Fruit fly (Drosophila melanogaster) whole organism, embryonic: ENCODE measurements around the gene CG15916.

Experiments
- ATbp ChIP-seq: fragments of 200-800 bp; sonication (Bioruptor generic); optimal IDR thresholded peaks from 2 replicates; lab custom pipeline; 2017; ENCODE audit warnings: missing biosample characterization, mild to moderate bottlenecking, missing genetic modification characterization, missing genetic modification reagents
- Aef1 ChIP-seq: fragments of 200-800 bp; sonication (Bioruptor generic); IDR thresholded peaks from 3 replicates; pipeline ENCODE4 v1.3.6; 2022; ENCODE audit warnings: missing biosample characterization, missing genetic modification characterization
- Atf3 ChIP-seq: fragments of 200-800 bp; sonication (Bioruptor generic); optimal IDR thresholded peaks from 3 replicates; lab custom pipeline; 2016; ENCODE audit warnings: missing biosample characterization, missing genetic modification characterization
- BEAF-32 ChIP-seq: fragments of 200-800 bp; sonication (Bioruptor generic); optimal IDR thresholded peaks from 3 replicates; lab custom pipeline; 2017; ENCODE audit warnings: missing biosample characterization, missing genetic modification characterization, mild to moderate bottlenecking, moderate library complexity, missing genetic modification reagents
- CG10431 ChIP-seq: fragments of 200-800 bp; sonication (Bioruptor generic); optimal IDR thresholded peaks from 3 replicates; lab custom pipeline; 2018; ENCODE audit warnings: missing biosample characterization, mild to moderate bottlenecking, missing genetic modification characterization
- CG11085 ChIP-seq: fragments of 200-800 bp; sonication (Bioruptor generic); IDR thresholded peaks from 2 replicates; pipeline ENCODE4 v1.3.6; 2022; ENCODE audit warnings: missing biosample characterization, missing genetic modification characterization
- CG11560 ChIP-seq: fragments of 200-800 bp; sonication (Bioruptor generic); IDR thresholded peaks from 3 replicates; pipeline ENCODE4 v1.3.6; 2022; ENCODE audit warnings: missing biosample characterization, missing genetic modification characterization
- CG11696 ChIP-seq: fragments of 200-800 bp; sonication (Bioruptor generic); IDR thresholded peaks from 2 replicates; pipeline ENCODE4 v1.3.6; 2022; ENCODE audit warnings: missing biosample characterization, missing genetic modification characterization
- CG12219 ChIP-seq: fragments of 200-800 bp; sonication (Bioruptor generic); optimal IDR thresholded peaks from 3 replicates; lab custom pipeline; 2018; ENCODE audit warnings: missing biosample characterization, mild to moderate bottlenecking, missing genetic modification characterization
- CG14050 ChIP-seq: fragments of 200-800 bp; sonication (Bioruptor generic); IDR thresholded peaks from 3 replicates; pipeline ENCODE4 v1.3.6; 2022; ENCODE audit warnings: missing biosample characterization, missing genetic modification characterization
- CG14710 ChIP-seq: fragments of 200-800 bp; sonication (Bioruptor generic); optimal IDR thresholded peaks from 3 replicates; lab custom pipeline; 2019; ENCODE audit warnings: missing biosample characterization, mild to moderate bottlenecking, missing genetic modification characterization, moderate library complexity
- CG15514 ChIP-seq: fragments of 200-800 bp; sonication (Bioruptor generic); optimal IDR thresholded peaks from 3 replicates; lab custom pipeline; 2017; ENCODE audit warnings: missing biosample characterization, missing genetic modification characterization, mild to moderate bottlenecking, moderate library complexity, missing genetic modification reagents
- CG1603 ChIP-seq: fragments of 200-800 bp; sonication (Bioruptor generic); optimal IDR thresholded peaks from 2 replicates; lab custom pipeline; 2019; ENCODE audit warnings: missing biosample characterization, mild to moderate bottlenecking, missing genetic modification characterization, moderate library complexity
- CG18476 ChIP-seq: fragments of 200-800 bp; sonication (Bioruptor generic); optimal IDR thresholded peaks from 2 replicates; lab custom pipeline; 2016; ENCODE audit warnings: missing biosample characterization, mild to moderate bottlenecking, missing genetic modification characterization
- CG2678 ChIP-seq: fragments of 200-800 bp; sonication (Bioruptor generic); optimal IDR thresholded peaks from 3 replicates; lab custom pipeline; 2019; ENCODE audit warnings: missing biosample characterization, mild to moderate bottlenecking, missing genetic modification characterization, moderate library complexity
- CG31441 ChIP-seq: fragments of 200-800 bp; sonication (Bioruptor generic); IDR thresholded peaks from 2 replicates; pipeline ENCODE4 v1.3.6; 2022; ENCODE audit warnings: missing biosample characterization, missing genetic modification characterization
- CG5245 ChIP-seq: fragments of 200-800 bp; sonication (Bioruptor generic); optimal IDR thresholded peaks from 3 replicates; lab custom pipeline; 2016; ENCODE audit warnings: missing biosample characterization, missing genetic modification characterization
- CG6683 ChIP-seq: fragments of 200-800 bp; sonication (Bioruptor generic); optimal IDR thresholded peaks from 2 replicates; lab custom pipeline; 2017; ENCODE audit warnings: missing biosample characterization, mild to moderate bottlenecking, missing genetic modification characterization, missing genetic modification reagents
- CrebB ChIP-seq: fragments of 200-800 bp; sonication (Bioruptor generic); optimal IDR thresholded peaks from 3 replicates; lab custom pipeline; 2018; ENCODE audit warnings: missing biosample characterization, mild to moderate bottlenecking, missing genetic modification characterization
- D ChIP-seq, 2 experiments: fragments of 200-800 bp in 1 of 2; fragments of >200 bp in 1 of 2; sonication (Bioruptor generic) in 1 of 2; optimal IDR thresholded peaks; 2 replicates in 1 of 2; 3 replicates in 1 of 2; lab custom pipeline; 2017; ENCODE audit warnings: mild to moderate bottlenecking in 1 of 2, missing biosample characterization in 1 of 2, missing genetic modification characterization in 1 of 2, missing genetic modification reagents in 1 of 2
- Dek ChIP-seq: fragments of 200-800 bp; sonication (Bioruptor generic); optimal IDR thresholded peaks from 3 replicates; lab custom pipeline; 2019; ENCODE audit warnings: missing biosample characterization, mild to moderate bottlenecking, missing genetic modification characterization, moderate library complexity
- Dfd ChIP-seq, 2 experiments: fragments of >200 bp; optimal IDR thresholded peaks; 2 replicates each; lab custom pipeline; 2017; ENCODE audit warnings: missing biosample characterization in 2 of 2, missing genetic modification characterization in 2 of 2
- Doc2 ChIP-seq: fragments of 200-800 bp; sonication (Bioruptor generic); IDR thresholded peaks from 2 replicates; pipeline ENCODE4 v1.3.6; 2022; ENCODE audit warnings: missing biosample characterization, missing genetic modification characterization
- Dref ChIP-seq: fragments of 200-800 bp; sonication (Bioruptor generic); IDR thresholded peaks from 2 replicates; pipeline ENCODE4 v1.3.6; 2022; ENCODE audit warnings: missing biosample characterization, missing genetic modification characterization
- Eip74EF ChIP-seq, 2 experiments: fragments of 200-800 bp in 1 of 2; fragments of >200 bp in 1 of 2; sonication (Bioruptor generic) in 1 of 2; optimal IDR thresholded peaks; 2 replicates each; lab custom pipeline; 2017 to 2019; ENCODE audit warnings: missing biosample characterization in 2 of 2, missing genetic modification characterization in 2 of 2, mild to moderate bottlenecking in 1 of 2, moderate library complexity in 1 of 2
- MBD-R2 ChIP-seq: fragments of 200-800 bp; sonication (Bioruptor generic); IDR thresholded peaks from 2 replicates; pipeline ENCODE4 v1.3.6; 2022; ENCODE audit warnings: missing biosample characterization, missing genetic modification characterization
- Oli ChIP-seq: fragments of 200-800 bp; sonication (Bioruptor generic); optimal IDR thresholded peaks from 2 replicates; lab custom pipeline; 2018; ENCODE audit warnings: missing biosample characterization, mild to moderate bottlenecking, missing genetic modification characterization, moderate library complexity
- Optix ChIP-seq: fragments of 200-800 bp; sonication (Bioruptor generic); IDR thresholded peaks from 3 replicates; pipeline ENCODE4 v1.3.6; 2022; ENCODE audit warnings: missing biosample characterization, missing genetic modification characterization
- Sox102F ChIP-seq: fragments of 200-800 bp; sonication (Bioruptor generic); optimal IDR thresholded peaks from 2 replicates; lab custom pipeline; 2018; ENCODE audit warnings: missing biosample characterization, mild to moderate bottlenecking, missing genetic modification characterization, moderate library complexity
- Sry-β ChIP-seq: fragments of 200-800 bp; sonication (Bioruptor generic); optimal IDR thresholded peaks from 2 replicates; lab custom pipeline; 2018; ENCODE audit warnings: missing biosample characterization, mild to moderate bottlenecking, missing genetic modification characterization, moderate library complexity
- TFAM ChIP-seq: fragments of 200-800 bp; sonication (Bioruptor generic); optimal IDR thresholded peaks from 2 replicates; lab custom pipeline; 2017; ENCODE audit warnings: missing biosample characterization, missing genetic modification characterization, inconsistent platforms
- Xrp1 ChIP-seq: fragments of 200-800 bp; sonication (Bioruptor generic); IDR thresholded peaks from 2 replicates; pipeline ENCODE4 v1.3.6; 2022; ENCODE audit warnings: missing biosample characterization, missing genetic modification characterization
- ac ChIP-seq: fragments of 200-800 bp; sonication (Bioruptor generic); optimal IDR thresholded peaks from 3 replicates; lab custom pipeline; 2017; ENCODE audit warnings: missing biosample characterization, mild to moderate bottlenecking, missing genetic modification characterization
- al ChIP-seq: fragments of 200-800 bp; sonication (Bioruptor generic); IDR thresholded peaks from 2 replicates; pipeline ENCODE4 v1.3.6; 2022; ENCODE audit warnings: missing biosample characterization, missing genetic modification characterization
- chif ChIP-seq, 2 experiments: fragments of 200-800 bp; sonication (Bioruptor generic); optimal IDR thresholded peaks; 3 replicates each; lab custom pipeline; 2016; ENCODE audit warnings: missing biosample characterization in 2 of 2, missing genetic modification characterization in 2 of 2
- dm ChIP-seq: fragments of 200-800 bp; sonication (Bioruptor generic); optimal IDR thresholded peaks from 3 replicates; lab custom pipeline; 2016; ENCODE audit warnings: missing biosample characterization, missing genetic modification characterization
- ems ChIP-seq: fragments of 200-800 bp; sonication (Bioruptor generic); optimal IDR thresholded peaks from 3 replicates; lab custom pipeline; 2016; ENCODE audit warnings: missing biosample characterization, missing genetic modification characterization
- en ChIP-seq: fragments of 200-800 bp; sonication (Bioruptor generic); optimal IDR thresholded peaks from 2 replicates; lab custom pipeline; 2016; ENCODE audit warnings: missing biosample characterization, missing genetic modification characterization
- fru ChIP-seq: fragments of >200 bp; optimal IDR thresholded peaks from 2 replicates; lab custom pipeline; 2017
- kay ChIP-seq: fragments of 200-800 bp; sonication (Bioruptor generic); optimal IDR thresholded peaks from 2 replicates; lab custom pipeline; 2016; ENCODE audit warnings: missing biosample characterization, missing genetic modification characterization
- lbe ChIP-seq: fragments of 200-800 bp; sonication (Bioruptor generic); optimal IDR thresholded peaks from 2 replicates; lab custom pipeline; 2016; ENCODE audit warnings: missing biosample characterization, mild to moderate bottlenecking, missing genetic modification characterization
- lmd ChIP-seq: fragments of 200-800 bp; sonication (Bioruptor generic); IDR thresholded peaks from 2 replicates; pipeline ENCODE4 v1.3.6; 2022; ENCODE audit warnings: missing biosample characterization, missing genetic modification characterization
- mirr ChIP-seq: fragments of 200-800 bp; sonication (Bioruptor generic); optimal IDR thresholded peaks from 3 replicates; lab custom pipeline; 2018; ENCODE audit warnings: missing biosample characterization, mild to moderate bottlenecking, missing genetic modification characterization
- pho ChIP-seq: fragments of 200-800 bp; sonication (Bioruptor generic); optimal IDR thresholded peaks from 2 replicates; lab custom pipeline; 2016; ENCODE audit warnings: missing biosample characterization, missing genetic modification characterization
- salm ChIP-seq: fragments of 200-800 bp; sonication (Bioruptor generic); optimal IDR thresholded peaks from 2 replicates; lab custom pipeline; 2018; ENCODE audit warnings: missing biosample characterization, mild to moderate bottlenecking, missing genetic modification characterization
- sens-2 ChIP-seq: fragments of 200-800 bp; sonication (Bioruptor generic); IDR thresholded peaks from 2 replicates; pipeline ENCODE4 v1.3.6; 2022; ENCODE audit warnings: missing biosample characterization, missing genetic modification characterization
- stwl ChIP-seq: fragments of 200-800 bp; sonication (Bioruptor generic); optimal IDR thresholded peaks from 3 replicates; lab custom pipeline; 2018; ENCODE audit warnings: missing biosample characterization, mild to moderate bottlenecking, missing genetic modification characterization, moderate library complexity
- tio ChIP-seq: fragments of 200-800 bp; sonication (Bioruptor generic); optimal IDR thresholded peaks from 2 replicates; lab custom pipeline; 2017; ENCODE audit warnings: missing biosample characterization, missing genetic modification characterization, inconsistent platforms
- unc-4 ChIP-seq: fragments of 200-800 bp; sonication (Bioruptor generic); IDR thresholded peaks from 2 replicates; pipeline ENCODE4 v1.3.6; 2022; ENCODE audit warnings: missing biosample characterization, missing genetic modification characterization; ENCODE audit not compliant: partially characterized antibody
- zen2 ChIP-seq: fragments of 200-800 bp; sonication (Bioruptor generic); IDR thresholded peaks from 3 replicates; pipeline ENCODE4 v1.3.6; 2022; ENCODE audit warnings: missing biosample characterization, missing genetic modification characterization; ENCODE audit not compliant: partially characterized antibody

CG15916 gene

dm6 chrX:15844139-15844538 lies 46.2 kb upstream of the CG15916 start, which contains the start of the genes ArgRS and CG8578 (continued):
- TF ChIP-seq Oli (no peak), Xrp1 (peak; percentile 51; the same call in 1 of the 2 replicates), lbe (GFP tag; lab: Kevin White, UChicago) (no peak), CG11085 (no peak), Sox102F (GFP tag; lab: Kevin White, UChicago) (no peak), en (GFP tag; lab: Kevin White, UChicago) (peak; percentile 63), CG1603 (tag; lab: Kevin White, UChicago) (peak; percentile 53), CG6683 (GFP tag; lab: Kevin White, UChicago) (no peak), CG18476 (GFP tag; lab: Kevin White, UChicago) (no peak), pho (no peak), CG11560 (no peak), CG31441 (peak; percentile 80), chif (GFP tag; optimal IDR thresholded peaks at IDR 0.05; lab: Kevin White, UChicago) (peak in 1 of 2 experiments; percentile 26), BEAF-32 (GFP tag; lab: Kevin White, UChicago) (peak; percentile 93), CG10431 (GFP tag; lab: Kevin White, UChicago) (no peak), CG15514 (GFP tag; lab: Kevin White, UChicago) (no peak), CG5245 (GFP tag; lab: Kevin White, UChicago) (no peak), fru (lab: Kevin White, UChicago) (no peak), sens-2 (GFP tag; lab: Robert Waterston, UW) (no peak), Doc2 (GFP tag; lab: Robert Waterston, UW) (no peak), Eip74EF (GFP tag; optimal IDR thresholded peaks at IDR 0.05; lab: Kevin White, UChicago) (peak in 1 of 2 experiments; percentile 38), lmd (GFP tag; lab: Robert Waterston, UW) (peak; percentile 70), CG11696 (no peak), Dref (GFP tag; lab: Robert Waterston, UW) (peak; percentile 73), CG14050 (GFP tag; lab: Robert Waterston, UW) (no peak), CG12219 (GFP tag; lab: Kevin White, UChicago) (no peak), TFAM (GFP tag; lab: Kevin White, UChicago) (no peak), Aef1 (GFP tag; lab: Robert Waterston, UW) (peak; percentile 63; the same call in 2 of the 3 replicates), CG14710 (tag; lab: Kevin White, UChicago) (peak; percentile 64), zen2 (GFP tag; lab: Robert Waterston, UW) (no peak; the same call in 2 of the 3 replicates), mirr (GFP tag; lab: Kevin White, UChicago) (no peak), unc-4 (GFP tag; lab: Robert Waterston, UW) (peak; percentile 79), al (peak; percentile 32; the same call in 1 of the 2 replicates), Dfd (GFP tag; optimal IDR thresholded peaks at IDR 0.05; lab: Kevin White, UChicago) (no peak), tio (GFP tag; lab: Kevin White, UChicago) (no peak), Optix (GFP tag; lab: Robert Waterston, UW) (0 out of 3 replicates have a peak, but pooled peaks have one; percentile 27), MBD-R2 (GFP tag; lab: Robert Waterston, UW) (peak; percentile 75), Dek (no peak), ems (no peak), D (optimal IDR thresholded peaks at IDR 0.05; lab: Kevin White, UChicago) (peak; percentile 77), D (GFP tag; optimal IDR thresholded peaks at IDR 0.05; lab: Kevin White, UChicago) (no peak), ATbp (no peak), CG2678 (tag; lab: Kevin White, UChicago) (no peak), dm (peak; percentile 83), kay (GFP tag; lab: Kevin White, UChicago) (peak; percentile 80), salm (tag; lab: Kevin White, UChicago) (no peak), ac (GFP tag; lab: Kevin White, UChicago) (no peak), stwl (peak; percentile 30), Atf3 (GFP tag; lab: Kevin White, UChicago) (peak; percentile 66), CrebB (no peak), Sry-β (GFP tag; lab: Kevin White, UChicago) (peak; percentile 28)
